Worm (Caenorhabditis elegans) whole organism, L1 larva: ENCODE results near the gene T27C5.10.
"Not testable (repeated sequence)": the region's sequence is repeated elsewhere in the genome, so short reads cannot be mapped to it uniquely, and the experiment has no call there.

Experiments
- C04F5.9 ChIP-seq: sonication (generic microtip); optimal IDR thresholded peaks from 2 replicates; lab custom pipeline; 2016; ENCODE audit warnings: missing genetic modification characterization, missing compliant biosample characterization
- Y116A8C.19 ChIP-seq: sonication (generic microtip); optimal IDR thresholded peaks from 2 replicates; lab custom pipeline; 2016; ENCODE audit warnings: missing compliant biosample characterization, missing genetic modification characterization, borderline replicate concordance
- aha-1 ChIP-seq: fragments of 150-350 bp; optimal IDR thresholded peaks from 2 replicates; lab custom pipeline; 2014; ENCODE audit warnings: missing biosample characterization, missing genetic modification characterization
- alr-1 ChIP-seq: fragments of 200-800 bp; sonication (Bioruptor generic); optimal IDR thresholded peaks from 2 replicates; lab custom pipeline; 2018; ENCODE audit warnings: borderline replicate concordance, mild to moderate bottlenecking, missing genetic modification characterization, missing compliant biosample characterization
- blmp-1 ChIP-seq: fragments of 150-350 bp; optimal IDR thresholded peaks from 2 replicates; lab custom pipeline; 2014; ENCODE audit warnings: missing biosample characterization, missing genetic modification characterization
- ceh-63 ChIP-seq: fragments of 200-800 bp; sonication (Bioruptor generic); optimal IDR thresholded peaks from 2 replicates; lab custom pipeline; 2018; ENCODE audit warnings: mild to moderate bottlenecking, missing genetic modification characterization, missing compliant biosample characterization
- ceh-88 ChIP-seq: fragments of 200-800 bp; sonication (Bioruptor generic); IDR thresholded peaks from 2 replicates; pipeline ENCODE4 v1.3.6; 2022; ENCODE audit warnings: missing genetic modification characterization, missing compliant biosample characterization
- dpl-1 ChIP-seq, 3 experiments: fragments of 150-350 bp in 2 of 3; sonication (generic microtip) in 1 of 3; optimal IDR thresholded peaks; 2 replicates each; lab custom pipeline; 2014 to 2017; ENCODE audit warnings: missing biosample characterization in 3 of 3, missing genetic modification characterization in 3 of 3, missing genetic modification reagents in 3 of 3
- dsc-1 ChIP-seq: sonication (generic microtip); optimal IDR thresholded peaks from 2 replicates; lab custom pipeline; 2016; ENCODE audit warnings: mild to moderate bottlenecking, missing genetic modification characterization, missing compliant biosample characterization
- efl-1 ChIP-seq, 4 experiments: fragments of 150-350 bp; optimal IDR thresholded peaks in 3 of 4; peaks in 1 of 4; 1 replicate in 1 of 4; 2 replicates in 3 of 4; lab custom pipeline; 2014; ENCODE audit warnings: missing biosample characterization in 2 of 4, missing genetic modification characterization in 2 of 4, missing genetic modification reagents in 2 of 4
- efl-3 ChIP-seq: fragments of 200-800 bp; sonication (Bioruptor generic); optimal IDR thresholded peaks from 2 replicates; lab custom pipeline; 2018; ENCODE audit warnings: mild to moderate bottlenecking, missing genetic modification characterization, missing compliant biosample characterization
- egl-13 ChIP-seq: sonication (generic microtip); optimal IDR thresholded peaks from 2 replicates; lab custom pipeline; 2016; ENCODE audit warnings: missing genotype, missing genetic modification reagents, missing genetic modification characterization, missing compliant biosample characterization
- fos-1 ChIP-seq: fragments of 150-350 bp; optimal IDR thresholded peaks from 2 replicates; lab custom pipeline; 2014; ENCODE audit warnings: missing biosample characterization, missing genetic modification characterization
- grh-1 ChIP-seq: fragments of 200-800 bp; sonication (Bioruptor generic); IDR thresholded peaks from 2 replicates; pipeline ENCODE4 v1.3.6; 2022; ENCODE audit warnings: missing genetic modification reagents, missing genetic modification characterization, missing compliant biosample characterization
- hlh-4 ChIP-seq: sonication (generic microtip); optimal IDR thresholded peaks from 2 replicates; lab custom pipeline; 2016; ENCODE audit warnings: mild to moderate bottlenecking, missing genetic modification characterization, missing compliant biosample characterization
- hpl-2 ChIP-seq: fragments of 150-350 bp; optimal IDR thresholded peaks from 2 replicates; lab custom pipeline; 2014; ENCODE audit warnings: missing biosample characterization, missing genetic modification reagents, missing genetic modification characterization
- irx-1 ChIP-seq: sonication (generic microtip); optimal IDR thresholded peaks from 2 replicates; lab custom pipeline; 2016; ENCODE audit warnings: missing genetic modification characterization, missing compliant biosample characterization
- lin-15B ChIP-seq: fragments of 150-350 bp; sonication (generic microtip); optimal IDR thresholded peaks from 3 replicates; lab custom pipeline; 2014; ENCODE audit warnings: missing biosample characterization, missing genetic modification characterization
- mdl-1 ChIP-seq, 2 experiments: fragments of 150-350 bp; optimal IDR thresholded peaks; 2 replicates each; lab custom pipeline; 2014 to 2017; ENCODE audit warnings: missing biosample characterization in 2 of 2, missing genetic modification characterization in 2 of 2, inconsistent platforms in 1 of 2
- nhr-237 ChIP-seq: fragments of 150-350 bp; optimal IDR thresholded peaks from 2 replicates; lab custom pipeline; 2014; ENCODE audit warnings: missing biosample characterization, missing genetic modification characterization
- nhr-47 ChIP-seq: sonication (generic microtip); optimal IDR thresholded peaks from 2 replicates; lab custom pipeline; 2016; ENCODE audit warnings: mild to moderate bottlenecking, missing genetic modification characterization, moderate library complexity, missing compliant biosample characterization
- nhr-71 ChIP-seq: sonication (generic microtip); optimal IDR thresholded peaks from 2 replicates; lab custom pipeline; 2016; ENCODE audit warnings: mild to moderate bottlenecking, missing genetic modification characterization, moderate library complexity, missing compliant biosample characterization
- pqm-1 ChIP-seq: sonication (generic microtip); optimal IDR thresholded peaks from 3 replicates; lab custom pipeline; 2017; ENCODE audit warnings: missing biosample characterization, missing genetic modification characterization
- snpc-4 ChIP-seq: fragments of 150-350 bp; optimal IDR thresholded peaks from 2 replicates; lab custom pipeline; 2014; ENCODE audit warnings: missing biosample characterization, missing genetic modification characterization
- swsn-7 ChIP-seq: sonication (generic microtip); optimal IDR thresholded peaks from 2 replicates; lab custom pipeline; 2016; ENCODE audit warnings: missing genetic modification characterization, missing compliant biosample characterization
- tbx-2 ChIP-seq: sonication (generic microtip); optimal IDR thresholded peaks from 2 replicates; lab custom pipeline; 2016; ENCODE audit warnings: missing genetic modification characterization, missing compliant biosample characterization
- tlp-1 ChIP-seq: fragments of 150-350 bp; optimal IDR thresholded peaks from 2 replicates; lab custom pipeline; 2014; ENCODE audit warnings: missing biosample characterization, missing genetic modification characterization
- unc-62 ChIP-seq: fragments of 150-350 bp; optimal IDR thresholded peaks from 2 replicates; lab custom pipeline; 2014; ENCODE audit warnings: missing biosample characterization, missing genetic modification reagents, missing genetic modification characterization
- unc-98 ChIP-seq: fragments of 200-800 bp; sonication (Bioruptor generic); IDR thresholded peaks from 2 replicates; pipeline ENCODE4 v1.3.6; 2022; ENCODE audit warnings: missing genetic modification characterization, missing compliant biosample characterization
- zip-4 ChIP-seq: fragments of 200-800 bp; sonication (Bioruptor generic); optimal IDR thresholded peaks from 2 replicates; lab custom pipeline; 2018; ENCODE audit warnings: mild to moderate bottlenecking, missing genetic modification characterization, moderate library complexity, missing compliant biosample characterization
- ztf-4 ChIP-seq: fragments of 150-350 bp; optimal IDR thresholded peaks from 2 replicates; lab custom pipeline; 2014; ENCODE audit warnings: missing biosample characterization, missing genetic modification characterization

T27C5.10 gene

ce11 chrV:17456197-17456596 lies 26.2 kb upstream of the T27C5.10 start, which contains the start of gene srh-203:
srh-203 (minus strand) TSS chrV:17456297.
- not testable (repeated sequence) for TF ChIP-seq swsn-7, blmp-1, irx-1 (tag; lab: Kevin White, UChicago)

ce11 chrV:17449836-17450235 lies 19.9 kb upstream of the T27C5.10 start:
- TF ChIP-seq tlp-1 (tag; lab: Kevin White, UChicago) (no peak), aha-1 (tag; lab: Kevin White, UChicago) (no peak), dsc-1 (tag; lab: Kevin White, UChicago) (no peak), nhr-71 (no peak), nhr-237 (tag; lab: Kevin White, UChicago) (no peak), mdl-1 (tag; optimal IDR thresholded peaks at IDR 0.05; lab: Kevin White, UChicago) (no peak), unc-98 (no peak), snpc-4 (tag; lab: Kevin White, UChicago) (no peak), fos-1 (tag; lab: Kevin White, UChicago) (no peak), zip-4 (GFP tag; lab: Kevin White, UChicago) (no peak), pqm-1 (tag; lab: Kevin White, UChicago) (no peak), Y116A8C.19 (no peak), ceh-88 (GFP tag; lab: Robert Waterston, UW) (no peak), egl-13 (tag; lab: Kevin White, UChicago) (no peak)

- TF ChIP-seq nhr-237 (tag; lab: Kevin White, UChicago): no peak
- no peak for TF ChIP-seq efl-1 (optimal IDR thresholded peaks at IDR 0.05; lab: Kevin White, UChicago)
- TF ChIP-seq efl-1 (GFP tag; optimal IDR thresholded peaks at IDR 0.05 in 1 of 2; lab: Kevin White, UChicago): peak in 1 of 2 experiments; percentile 55
- TF ChIP-seq grh-1 (GFP tag; lab: Robert Waterston, UW): no peak
These were observed 9.4 kb upstream of the T27C5.10 start, which contains the start of gene srh-154 for ce11 chrV:17439406-17439805. srh-154 (plus strand) TSS chrV:17439706.

- no peak for TF ChIP-seq ztf-4 (tag; lab: Kevin White, UChicago)
- TF ChIP-seq mdl-1 (tag; optimal IDR thresholded peaks at IDR 0.05; lab: Kevin White, UChicago): no peak
- TF ChIP-seq zip-4 (GFP tag; lab: Kevin White, UChicago): no peak
- TF ChIP-seq ceh-63 (GFP tag; lab: Kevin White, UChicago): no peak
- TF ChIP-seq ceh-88 (GFP tag; lab: Robert Waterston, UW): no peak
- no peak for TF ChIP-seq dsc-1 (tag; lab: Kevin White, UChicago)
- no peak for TF ChIP-seq tlp-1 (tag; lab: Kevin White, UChicago)
- TF ChIP-seq egl-13 (tag; lab: Kevin White, UChicago): no peak
- no peak for TF ChIP-seq nhr-47
- TF ChIP-seq dpl-1 (GFP tag; optimal IDR thresholded peaks at IDR 0.05; lab: Kevin White, UChicago): no peak
- TF ChIP-seq C04F5.9 (tag; lab: Kevin White, UChicago): no peak
- TF ChIP-seq tbx-2: no peak
- no peak for TF ChIP-seq hpl-2 (GFP tag; lab: Kevin White, UChicago)
- TF ChIP-seq, all 84 proteins: peak for 0
These were observed 8.4 kb upstream of the T27C5.10 start, which contains the start of gene srsx-2 for ce11 chrV:17438317-17438716. srsx-2 (minus strand) TSS chrV:17438417.

ce11 chrV:17436492-17436891 lies 6.5 kb upstream of the T27C5.10 start, which contains the start of gene F20E11.18:
F20E11.18 (minus strand) TSS chrV:17436592.
- TF ChIP-seq blmp-1 (tag; lab: Kevin White, UChicago) (no peak), tlp-1 (tag; lab: Kevin White, UChicago) (no peak), pqm-1 (tag; lab: Kevin White, UChicago) (no peak), efl-3 (no peak), tbx-2 (no peak), unc-62 (GFP tag; lab: Kevin White, UChicago) (no peak), alr-1 (tag; lab: Kevin White, UChicago) (no peak), lin-15B (no peak), zip-4 (GFP tag; lab: Kevin White, UChicago) (no peak), hlh-4 (no peak)
